Worm (Caenorhabditis elegans) whole organism, L4 larva: ENCODE data around the gene F32D8.4.

ENCODE experiments used
- F10B5.3 ChIP-seq: sonication (generic microtip); optimal IDR thresholded peaks from 2 replicates; lab custom pipeline; 2016; ENCODE audit warnings: mild to moderate bottlenecking, missing genetic modification characterization, missing compliant biosample characterization
- F44E2.7 ChIP-seq: fragments of 200-800 bp; sonication (Bioruptor generic); IDR thresholded peaks from 2 replicates; pipeline ENCODE4 v2.1.2; 2022; ENCODE audit warnings: missing genetic modification characterization, missing compliant biosample characterization
- Y75B8A.6 ChIP-seq: fragments of 200-800 bp; sonication (Bioruptor generic); IDR thresholded peaks from 2 replicates; pipeline ENCODE4 v1.3.6; 2022; ENCODE audit warnings: missing genetic modification reagents, missing genetic modification characterization, missing compliant biosample characterization
- aha-1 ChIP-seq: fragments of 150-350 bp; peaks from one replicate; lab custom pipeline; 2014; ENCODE audit warnings: missing biosample characterization, missing genetic modification characterization
- aly-2 ChIP-seq: sonication (generic microtip); optimal IDR thresholded peaks from 2 replicates; lab custom pipeline; 2018; ENCODE audit warnings: missing biosample characterization, missing genetic modification characterization
- ama-1 ChIP-seq: fragments of 150-350 bp; optimal IDR thresholded peaks from 2 replicates; lab custom pipeline; 2014; ENCODE audit warnings: inconsistent platforms, mixed read lengths
- attf-4 ChIP-seq: sonication (generic microtip); optimal IDR thresholded peaks from 3 replicates; lab custom pipeline; 2017; ENCODE audit warnings: missing biosample characterization, missing genetic modification characterization
- ceh-20 ChIP-seq: fragments of 200-800 bp; sonication (Bioruptor generic); IDR thresholded peaks from 2 replicates; pipeline ENCODE4 v1.3.6; 2022; ENCODE audit warnings: missing genetic modification reagents, missing genetic modification characterization, missing compliant biosample characterization
- ceh-44 ChIP-seq: fragments of 200-800 bp; sonication (Bioruptor generic); IDR thresholded peaks from 2 replicates; pipeline ENCODE4 v1.3.6; 2022; ENCODE audit warnings: missing genetic modification reagents, missing genetic modification characterization, missing compliant biosample characterization
- ceh-62 ChIP-seq: sonication (generic microtip); optimal IDR thresholded peaks from 2 replicates; lab custom pipeline; 2017; ENCODE audit warnings: missing biosample characterization, missing genetic modification characterization
- ceh-82 ChIP-seq: sonication (generic microtip); optimal IDR thresholded peaks from 2 replicates; lab custom pipeline; 2017; ENCODE audit warnings: missing biosample characterization, missing genetic modification characterization
- ces-1 ChIP-seq: fragments of 150-350 bp; sonication (generic microtip); optimal IDR thresholded peaks from 4 replicates; lab custom pipeline; 2014; ENCODE audit warnings: missing biosample characterization, missing genetic modification reagents, missing genetic modification characterization
- dmd-9 ChIP-seq: fragments of 200-800 bp; sonication (Bioruptor generic); IDR thresholded peaks from 2 replicates; pipeline ENCODE4 v1.3.6; 2022; ENCODE audit warnings: missing genetic modification reagents, missing genetic modification characterization, missing compliant biosample characterization
- egl-27 ChIP-seq: sonication (generic microtip); optimal IDR thresholded peaks from 3 replicates; lab custom pipeline; 2017; ENCODE audit warnings: missing biosample characterization, missing genetic modification reagents, missing genetic modification characterization
- hlh-11 ChIP-seq: fragments of 200-800 bp; sonication (Bioruptor generic); optimal IDR thresholded peaks from 2 replicates; lab custom pipeline; 2018; ENCODE audit warnings: mild to moderate bottlenecking, missing genetic modification characterization, missing compliant biosample characterization
- jun-1 ChIP-seq: fragments of 150-350 bp; optimal IDR thresholded peaks from 2 replicates; lab custom pipeline; 2014; ENCODE audit warnings: missing biosample characterization, missing genetic modification reagents, missing genetic modification characterization
- lin-29 ChIP-seq: fragments of 200-800 bp; sonication (Bioruptor generic); IDR thresholded peaks from 2 replicates; pipeline ENCODE4 v1.3.6; 2022; ENCODE audit warnings: missing genetic modification reagents, missing genetic modification characterization, missing compliant biosample characterization
- lin-39 ChIP-seq: fragments of 150-350 bp; optimal IDR thresholded peaks from 2 replicates; lab custom pipeline; 2014; ENCODE audit warnings: missing biosample characterization, missing genetic modification reagents, missing genetic modification characterization
- lsy-2 ChIP-seq, 2 experiments: fragments of 150-350 bp in 1 of 2; sonication (generic microtip) in 1 of 2; optimal IDR thresholded peaks; 2 replicates each; lab custom pipeline; 2014 to 2017; ENCODE audit warnings: missing biosample characterization in 2 of 2, missing genetic modification characterization in 2 of 2
- madf-9 ChIP-seq: fragments of 200-800 bp; sonication (Bioruptor generic); conservative IDR thresholded peaks from 2 replicates; pipeline ENCODE4 v1.3.6; 2022; ENCODE audit warnings: missing genetic modification reagents, missing genetic modification characterization, missing compliant biosample characterization
- mep-1 ChIP-seq: fragments of 150-350 bp; sonication (generic microtip); optimal IDR thresholded peaks from 3 replicates; lab custom pipeline; 2014; ENCODE audit warnings: missing biosample characterization, missing genetic modification characterization
- nhr-102 ChIP-seq: sonication (generic microtip); optimal IDR thresholded peaks from 2 replicates; lab custom pipeline; 2016; ENCODE audit warnings: mild to moderate bottlenecking, missing genetic modification characterization, moderate library complexity, missing compliant biosample characterization
- nhr-111 ChIP-seq: fragments of 200-800 bp; sonication (Bioruptor generic); optimal IDR thresholded peaks from 2 replicates; lab custom pipeline; 2018; ENCODE audit warnings: mild to moderate bottlenecking, missing genetic modification characterization, missing compliant biosample characterization
- nhr-28 ChIP-seq: fragments of 150-350 bp; optimal IDR thresholded peaks from 2 replicates; lab custom pipeline; 2014; ENCODE audit warnings: missing biosample characterization, missing genetic modification characterization
- nhr-6 ChIP-seq: fragments of 150-350 bp; optimal IDR thresholded peaks from 2 replicates; lab custom pipeline; 2014; ENCODE audit warnings: missing biosample characterization, missing genetic modification characterization
- nhr-77 ChIP-seq: fragments of 150-350 bp; optimal IDR thresholded peaks from 2 replicates; lab custom pipeline; 2014; ENCODE audit warnings: missing biosample characterization, missing genetic modification characterization
- rbr-2 ChIP-seq: sonication (generic microtip); optimal IDR thresholded peaks from 2 replicates; lab custom pipeline; 2016; ENCODE audit warnings: missing genotype, missing genetic modification characterization, missing compliant biosample characterization
- saeg-2 ChIP-seq: fragments of 200-800 bp; sonication (Bioruptor generic); IDR thresholded peaks from 2 replicates; pipeline ENCODE4 v1.3.6; 2022; ENCODE audit warnings: missing genetic modification reagents, missing genetic modification characterization, missing compliant biosample characterization
- sdz-12 ChIP-seq: fragments of 200-800 bp; sonication (Bioruptor generic); optimal IDR thresholded peaks from 2 replicates; lab custom pipeline; 2018; ENCODE audit warnings: mild to moderate bottlenecking, missing genetic modification characterization, missing compliant biosample characterization
- set-16 ChIP-seq: fragments of 200-800 bp; sonication (Bioruptor generic); IDR thresholded peaks from 2 replicates; pipeline ENCODE4 v1.3.6; 2022; ENCODE audit warnings: missing genetic modification reagents, missing genetic modification characterization, missing compliant biosample characterization
- snpc-1.2 ChIP-seq: fragments of 200-800 bp; sonication (Bioruptor generic); IDR thresholded peaks from 2 replicates; pipeline ENCODE4 v1.3.6; 2022; ENCODE audit warnings: missing genetic modification reagents, missing genetic modification characterization, missing compliant biosample characterization
- spr-1 ChIP-seq: sonication (generic microtip); optimal IDR thresholded peaks from 2 replicates; lab custom pipeline; 2016; ENCODE audit warnings: mild to moderate bottlenecking, missing genetic modification characterization, missing compliant biosample characterization
- tag-97 ChIP-seq: fragments of 200-800 bp; sonication (Bioruptor generic); IDR thresholded peaks from 2 replicates; pipeline ENCODE4 v1.3.6; 2022; ENCODE audit warnings: missing genetic modification characterization, missing compliant biosample characterization
- tra-1 ChIP-seq: fragments of 200-800 bp; sonication (Bioruptor generic); IDR thresholded peaks from 2 replicates; pipeline ENCODE4 v1.3.6; 2022; ENCODE audit warnings: missing genetic modification reagents, missing genetic modification characterization, missing compliant biosample characterization
- unc-62 ChIP-seq, 3 experiments: fragments of 150-350 bp in 1 of 3; sonication (generic microtip); optimal IDR thresholded peaks in 2 of 3; peaks in 1 of 3; 1 replicate in 1 of 3; 2 replicates in 2 of 3; lab custom pipeline; 2014 to 2017; ENCODE audit warnings: missing biosample characterization in 3 of 3, missing genetic modification characterization in 3 of 3, missing genetic modification reagents in 3 of 3, missing genotype in 1 of 3
- zfp-3 ChIP-seq: fragments of 200-800 bp; sonication (Bioruptor generic); conservative IDR thresholded peaks from 2 replicates; pipeline ENCODE4 v1.3.6; 2022; ENCODE audit warnings: missing genetic modification reagents, missing genetic modification characterization, missing compliant biosample characterization
- zip-2 ChIP-seq: fragments of 150-350 bp; optimal IDR thresholded peaks from 2 replicates; lab custom pipeline; 2014; ENCODE audit warnings: missing biosample characterization, missing genetic modification characterization
- ztf-11 ChIP-seq: fragments of 150-350 bp; optimal IDR thresholded peaks from 2 replicates; lab custom pipeline; 2014; ENCODE audit warnings: missing biosample characterization, missing genetic modification characterization

Gene F32D8.4

ce11 chrV:10855363-10855762 lies 38.0 kb downstream of the F32D8.4 start (continued):
- TF ChIP-seq lsy-2 (tag; optimal IDR thresholded peaks at IDR 0.05; lab: Kevin White, UChicago), result no peak
- TF ChIP-seq saeg-2, result 0 out of 2 replicates have a peak, but pooled peaks have one; percentile 61
- TF ChIP-seq ceh-62 (tag; lab: Kevin White, UChicago), result no peak
- TF ChIP-seq nhr-28 (tag; lab: Kevin White, UChicago), result peak; percentile 96
- TF ChIP-seq ces-1 (GFP tag; lab: Kevin White, UChicago), result no peak
- no peak for TF ChIP-seq zfp-3 (GFP tag; lab: Robert Waterston, UW)
- no peak for TF ChIP-seq lin-39
- TF ChIP-seq aly-2 (tag; lab: Kevin White, UChicago), result no peak
- TF ChIP-seq Y75B8A.6, result no peak
- TF ChIP-seq F44E2.7 (GFP tag; lab: Robert Waterston, UW), result no peak
- peak; percentile 59 for TF ChIP-seq nhr-77 (tag; lab: Kevin White, UChicago)
- no peak for TF ChIP-seq set-16 (GFP tag; lab: Robert Waterston, UW)
- peak; percentile 16 for TF ChIP-seq mep-1 (tag; lab: Kevin White, UChicago)
- no peak for TF ChIP-seq ceh-44 (GFP tag; lab: Robert Waterston, UW)
- no peak for TF ChIP-seq ceh-82
- no peak for TF ChIP-seq ceh-20 (GFP tag; lab: Robert Waterston, UW)
- TF ChIP-seq nhr-6 (tag; lab: Kevin White, UChicago), result no peak
- TF ChIP-seq egl-27 (tag; lab: Kevin White, UChicago), result no peak
- TF ChIP-seq hlh-11 (tag; lab: Kevin White, UChicago), result peak; percentile 89
- no peak for TF ChIP-seq lin-29 (GFP tag; lab: Robert Waterston, UW)
- TF ChIP-seq rbr-2 (tag; lab: Kevin White, UChicago), result no peak
- TF ChIP-seq tra-1, result peak; percentile 66
- peak; percentile 38 for TF ChIP-seq nhr-102 (tag; lab: Kevin White, UChicago)
- TF ChIP-seq tag-97 (GFP tag; lab: Robert Waterston, UW), result no peak
- TF ChIP-seq F10B5.3 (tag; lab: Kevin White, UChicago), result no peak
- TF ChIP-seq madf-9 (GFP tag; lab: Robert Waterston, UW), result no peak
- no peak for TF ChIP-seq snpc-1.2 (GFP tag; lab: Robert Waterston, UW)
- no peak for TF ChIP-seq attf-4 (tag; lab: Kevin White, UChicago)
- no peak for TF ChIP-seq zip-2 (tag; lab: Kevin White, UChicago)
- TF ChIP-seq jun-1 (tag; lab: Kevin White, UChicago), result peak; percentile 42
- no peak for TF ChIP-seq sdz-12 (GFP tag; lab: Kevin White, UChicago)
- TF ChIP-seq nhr-111, result no peak

DNA sequence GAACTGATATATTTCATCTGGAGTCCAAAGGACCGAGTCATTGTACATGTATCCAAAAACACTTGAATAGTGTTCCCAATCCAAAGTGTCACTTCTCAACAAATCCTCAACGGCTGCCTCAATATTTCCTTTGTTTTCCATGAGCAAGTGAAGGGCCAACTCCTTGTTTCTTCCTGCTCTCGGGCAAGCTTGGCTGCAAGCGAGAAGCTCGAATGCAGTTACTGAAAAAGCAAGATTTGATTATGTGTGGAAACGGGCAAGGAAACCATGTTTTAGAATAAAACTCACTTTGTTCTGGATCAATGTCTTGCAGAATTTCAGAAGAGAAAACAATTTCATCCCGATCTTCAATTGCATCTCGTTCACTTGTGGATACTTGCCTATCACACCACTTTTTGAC lies 39.2 kb downstream of the F32D8.4 start:
- TF ChIP-seq F44E2.7 (GFP tag; lab: Robert Waterston, UW), result no peak
- TF ChIP-seq ama-1 (lab: Kevin White, UChicago), result peak; percentile 49
- no peak for TF ChIP-seq ztf-11 (tag; lab: Kevin White, UChicago)
- TF ChIP-seq spr-1 (tag; lab: Kevin White, UChicago), result no peak
- peak in 1 of 2 experiments; percentile 75 for TF ChIP-seq unc-62 (GFP tag; optimal IDR thresholded peaks at IDR 0.05 in 1 of 2; lab: Kevin White, UChicago)
- TF ChIP-seq unc-62 (tag; optimal IDR thresholded peaks at IDR 0.05; lab: Kevin White, UChicago), result no peak
- no peak for TF ChIP-seq dmd-9 (GFP tag; lab: Robert Waterston, UW)

DNA sequence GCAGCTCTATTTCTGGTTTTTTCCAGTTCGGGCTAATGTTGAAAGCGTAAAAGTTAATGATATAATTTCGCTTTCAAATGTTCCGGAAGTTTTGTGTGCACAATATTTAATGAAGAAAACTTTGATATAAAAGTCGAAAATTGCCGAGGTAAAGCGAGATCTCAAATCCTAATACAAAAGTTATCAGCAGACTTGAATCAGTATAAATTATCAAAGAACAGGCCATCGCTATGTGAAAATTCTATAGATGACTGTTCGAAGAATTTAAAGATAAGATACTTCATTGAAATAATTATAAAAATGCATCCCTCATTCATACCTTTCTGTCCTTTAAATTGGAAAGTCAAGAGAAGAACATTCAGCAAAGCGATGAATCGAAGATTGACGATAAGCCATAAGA lies 46.5 kb downstream of the F32D8.4 start, which contains the start of gene C29A12.6:
Gene C29A12.6 (plus strand): TSS at position 301 of the 400 bp plus-strand sequence.
- TF ChIP-seq ztf-11 (tag; lab: Kevin White, UChicago) (no peak), aha-1 (peak; percentile 13)
- TF ChIP-seq, all 104 proteins: peak for 1
